Fruit fly (Drosophila melanogaster) whole organism, wandering third instar larva: ENCODE measurements around the gene ova.

Source experiments
- HLH106 ChIP-seq: fragments of 200-800 bp; optimal IDR thresholded peaks from 3 replicates; lab custom pipeline; 2019; ENCODE audit warnings: missing biosample characterization, mild to moderate bottlenecking, missing genetic modification characterization, moderate library complexity
- Hr83 ChIP-seq: fragments of 200-300 bp; sonication (Bioruptor generic); optimal IDR thresholded peaks from 2 replicates; lab custom pipeline; 2016; ENCODE audit warnings: missing biosample characterization, mild to moderate bottlenecking, missing genetic modification characterization, moderate library complexity; ENCODE audit not compliant: poor library complexity, severe bottlenecking
- Rel ChIP-seq, 2 experiments: fragments of 200-800 bp; sonication (Bioruptor generic) in 1 of 2; optimal IDR thresholded peaks; 2 replicates in 1 of 2; 3 replicates in 1 of 2; lab custom pipeline; 2016 to 2019; ENCODE audit warnings: mild to moderate bottlenecking in 2 of 2, missing biosample characterization in 2 of 2, missing genetic modification characterization in 2 of 2, moderate library complexity in 1 of 2
- dsf ChIP-seq: sonication (Bioruptor generic); optimal IDR thresholded peaks from 2 replicates; lab custom pipeline; 2016; ENCODE audit warnings: missing biosample characterization, missing genetic modification characterization, borderline replicate concordance
- foxo ChIP-seq, 2 experiments: fragments of 200-800 bp; sonication (Bioruptor generic); optimal IDR thresholded peaks; 2 replicates in 1 of 2; 3 replicates in 1 of 2; lab custom pipeline; 2016 to 2017; ENCODE audit warnings: missing biosample characterization in 2 of 2, missing genetic modification characterization in 2 of 2
- fru ChIP-seq: fragments of 200-800 bp; sonication (Bioruptor generic); optimal IDR thresholded peaks from 3 replicates; lab custom pipeline; 2016; ENCODE audit warnings: missing biosample characterization, mild to moderate bottlenecking, missing genetic modification characterization
- h ChIP-seq: fragments of 200-800 bp; sonication (Bioruptor generic); optimal IDR thresholded peaks from 3 replicates; lab custom pipeline; 2016; ENCODE audit warnings: missing biosample characterization, mild to moderate bottlenecking, missing genetic modification characterization
- pan ChIP-seq: fragments of >200 bp; optimal IDR thresholded peaks from 2 replicates; lab custom pipeline; 2017

DNA sequence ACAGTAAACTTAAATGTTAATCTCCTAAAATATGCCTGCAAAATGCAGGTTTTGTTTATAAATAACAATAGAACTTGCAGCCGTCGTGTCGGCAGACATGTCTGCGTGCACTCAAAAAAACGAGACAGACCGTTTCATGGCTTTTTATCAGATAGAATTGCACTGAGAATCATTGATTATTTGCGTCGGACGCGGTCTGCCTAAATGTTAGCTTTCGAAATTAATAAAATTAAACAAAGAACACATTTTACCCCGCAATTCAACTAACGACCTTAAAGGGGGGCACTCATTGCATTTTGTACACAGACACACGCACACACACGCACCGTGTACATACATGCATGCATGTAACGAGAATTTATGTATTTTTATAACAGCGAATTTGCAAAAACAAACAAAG is 45.4 kb upstream of the ova start:
- TF ChIP-seq fru (GFP tag; lab: Kevin White, UChicago) (no peak), HLH106 (tag; lab: Kevin White, UChicago) (no peak), foxo (GFP tag; optimal IDR thresholded peaks at IDR 0.05; lab: Kevin White, UChicago) (peak; percentile 14 to 54), Hr83 (no peak), dsf (no peak), pan (lab: Kevin White, UChicago) (no peak), Rel (GFP tag; optimal IDR thresholded peaks at IDR 0.05; lab: Kevin White, UChicago) (no peak), Rel (tag; optimal IDR thresholded peaks at IDR 0.05; lab: Kevin White, UChicago) (no peak), h (GFP tag; lab: Kevin White, UChicago) (no peak)
